Fruit fly (Drosophila melanogaster) Kc167 (cell line): Measurements from ENCODE around the gene CG4751.

Experiments
- Sin3A ChIP-seq: fragments of >200 bp; optimal IDR thresholded peaks from 2 replicates; lab custom pipeline; 2018; ENCODE audit warnings: missing external identifiers
- h ChIP-seq: fragments of >200 bp; optimal IDR thresholded peaks from 3 replicates; lab custom pipeline; 2018; ENCODE audit warnings: missing external identifiers
- insv ChIP-seq: fragments of >200 bp; optimal IDR thresholded peaks from 3 replicates; lab custom pipeline; 2018; ENCODE audit warnings: missing external identifiers
- psq ChIP-seq: fragments of >200 bp; optimal IDR thresholded peaks from 2 replicates; lab custom pipeline; 2017; ENCODE audit warnings: missing external identifiers

DNA sequence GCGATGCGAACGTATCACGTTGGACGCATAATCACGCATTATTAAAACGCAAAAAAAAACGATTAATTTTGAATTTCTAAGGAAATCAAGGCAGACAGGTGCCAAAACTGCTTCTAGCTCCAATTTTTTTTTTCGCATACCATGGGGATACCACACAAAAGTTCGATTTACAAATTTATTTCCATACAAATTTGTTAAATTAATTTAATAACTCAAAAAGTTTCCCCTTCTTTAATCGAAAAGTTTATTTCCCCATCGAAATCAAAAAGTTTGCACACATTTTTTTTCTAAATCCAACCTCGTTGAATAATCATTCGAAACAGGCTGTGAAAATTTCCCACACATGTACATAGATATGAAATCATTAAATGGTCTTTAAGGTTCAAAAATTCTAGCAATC is 14.8 kb downstream of the CG4751 start, which contains the start of gene CG31867:
- no peak for TF ChIP-seq psq (lab: Kevin White, UChicago)
- TF ChIP-seq insv (lab: Kevin White, UChicago) = no peak
- no peak for TF ChIP-seq h (lab: Kevin White, UChicago)
- TF ChIP-seq Sin3A = no peak
